Worm (Caenorhabditis elegans) whole organism, midembryonic: Measurements from ENCODE around the gene nhr-37.

ENCODE experiments used
- T22C8.4 ChIP-seq: fragments of 200-800 bp; sonication (Bioruptor generic); IDR thresholded peaks from 2 replicates; pipeline ENCODE4 v1.3.6; 2022; ENCODE audit warnings: missing genetic modification characterization, missing compliant biosample characterization
- cog-1 ChIP-seq: sonication (generic microtip); optimal IDR thresholded peaks from 2 replicates; lab custom pipeline; 2016; ENCODE audit warnings: missing genetic modification characterization, missing compliant biosample characterization
- flt-1 ChIP-seq: fragments of 200-800 bp; sonication (Bioruptor generic); IDR thresholded peaks from 2 replicates; pipeline ENCODE4 v1.3.6; 2022; ENCODE audit warnings: missing genetic modification characterization, missing compliant biosample characterization
- klf-2 ChIP-seq: fragments of 200-800 bp; sonication (Bioruptor generic); conservative IDR thresholded peaks from 2 replicates; pipeline ENCODE4 v1.3.6; 2022; ENCODE audit warnings: missing genetic modification reagents, missing genetic modification characterization, missing compliant biosample characterization
- med-1 ChIP-seq: sonication (generic microtip); optimal IDR thresholded peaks from 2 replicates; lab custom pipeline; 2017; ENCODE audit warnings: missing genetic modification characterization, mild to moderate bottlenecking, missing compliant biosample characterization, antibody characterized with exemption, missing genetic modification reagents; ENCODE audit not compliant: insufficient read depth
- ref-1 ChIP-seq: fragments of 200-800 bp; sonication (Bioruptor generic); conservative IDR thresholded peaks from 2 replicates; pipeline ENCODE4 v1.3.6; 2022; ENCODE audit warnings: missing genetic modification reagents, missing genetic modification characterization, missing compliant biosample characterization
- tab-1 ChIP-seq: fragments of 200-800 bp; sonication (Bioruptor generic); IDR thresholded peaks from 2 replicates; pipeline ENCODE4 v1.3.6; 2022; ENCODE audit warnings: missing genetic modification characterization, missing compliant biosample characterization
- ztf-23 ChIP-seq: fragments of 200-800 bp; sonication (Bioruptor generic); IDR thresholded peaks from 2 replicates; pipeline ENCODE4 v1.3.6; 2022; ENCODE audit warnings: missing genetic modification reagents, missing genetic modification characterization, missing compliant biosample characterization
- ztf-29 ChIP-seq: fragments of 200-800 bp; sonication (Bioruptor generic); IDR thresholded peaks from 2 replicates; pipeline ENCODE4 v1.3.6; 2022; ENCODE audit warnings: missing genetic modification reagents, missing genetic modification characterization, missing compliant biosample characterization

Gene nhr-37

ce11 chrV:6632925-6633324 lies 10.9 kb downstream of the nhr-37 start, which contains the start of gene scd-2:
Gene scd-2 (plus strand): TSS chrV:6633225.
- TF ChIP-seq med-1 (GFP tag; lab: Kevin White, UChicago) (no peak), ztf-29 (GFP tag; lab: Robert Waterston, UW) (no peak), flt-1 (no peak), T22C8.4 (GFP tag; lab: Robert Waterston, UW) (no peak)

DNA sequence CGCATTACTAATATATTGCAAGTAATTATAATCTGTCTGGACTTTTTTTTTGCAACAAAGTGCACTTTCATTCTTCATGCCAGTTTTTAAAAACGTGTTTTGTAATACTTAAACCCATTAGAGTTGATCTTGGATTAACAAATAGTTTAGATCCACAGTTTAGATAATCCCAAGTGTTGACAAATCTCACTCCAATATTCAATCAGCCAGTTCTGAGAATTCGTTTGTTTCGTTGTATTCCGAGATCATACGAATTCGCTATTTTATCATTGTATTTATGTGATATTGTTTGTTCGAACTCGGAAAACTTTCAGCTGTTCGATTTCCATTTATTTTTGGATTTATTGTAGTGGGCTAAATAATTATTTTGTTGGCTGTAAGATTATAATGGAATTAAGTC lies 23.8 kb downstream of the nhr-37 start:
- no peak for TF ChIP-seq med-1 (GFP tag; lab: Kevin White, UChicago)
- TF ChIP-seq ztf-23 (GFP tag; lab: Robert Waterston, UW), result no peak
- TF ChIP-seq tab-1, result no peak
- TF ChIP-seq T22C8.4 (GFP tag; lab: Robert Waterston, UW), result no peak
- TF ChIP-seq flt-1, result no peak
- TF ChIP-seq ref-1 (GFP tag; lab: Robert Waterston, UW), result no peak
- no peak for TF ChIP-seq klf-2 (GFP tag; lab: Robert Waterston, UW)
- TF ChIP-seq ztf-29 (GFP tag; lab: Robert Waterston, UW), result no peak
- TF ChIP-seq cog-1 (tag; lab: Kevin White, UChicago), result no peak

DNA sequence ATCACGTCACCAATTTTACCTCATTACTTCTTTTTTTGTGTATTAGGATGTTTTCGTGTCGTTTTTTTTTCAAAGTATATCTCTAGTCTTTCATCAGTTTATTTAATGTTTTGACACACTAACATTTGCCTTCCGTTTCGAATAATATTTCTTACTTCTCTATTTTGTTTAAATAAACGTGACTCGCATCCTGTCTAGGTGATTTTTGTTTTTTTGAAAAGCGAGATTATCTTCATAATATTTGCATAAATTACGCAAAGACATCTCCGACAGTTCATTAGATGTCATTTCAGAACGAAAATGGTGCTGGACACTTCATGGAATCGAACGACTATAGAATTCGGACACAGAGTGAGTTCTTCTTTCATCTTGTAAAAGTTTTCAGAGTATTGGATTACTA lies 27.3 kb downstream of the nhr-37 start, which contains the start of gene T10H9.1:
T10H9.1 (plus strand) TSS at position 301 of the 400 bp plus-strand sequence.
- TF ChIP-seq flt-1, result no peak
- no peak for TF ChIP-seq tab-1
- no peak for TF ChIP-seq ref-1 (GFP tag; lab: Robert Waterston, UW)
- TF ChIP-seq klf-2 (GFP tag; lab: Robert Waterston, UW), result no peak
- TF ChIP-seq ztf-23 (GFP tag; lab: Robert Waterston, UW), result no peak
- TF ChIP-seq med-1 (GFP tag; lab: Kevin White, UChicago), result no peak
- TF ChIP-seq cog-1 (tag; lab: Kevin White, UChicago), result no peak
- TF ChIP-seq ztf-29 (GFP tag; lab: Robert Waterston, UW), result no peak
- TF ChIP-seq T22C8.4 (GFP tag; lab: Robert Waterston, UW), result no peak

ce11 chrV:6650508-6650907 lies 28.5 kb downstream of the nhr-37 start:
- no peak for TF ChIP-seq tab-1
- no peak for TF ChIP-seq klf-2 (GFP tag; lab: Robert Waterston, UW)
- TF ChIP-seq ztf-29 (GFP tag; lab: Robert Waterston, UW), result no peak
- TF ChIP-seq ztf-23 (GFP tag; lab: Robert Waterston, UW), result no peak
- no peak for TF ChIP-seq flt-1

DNA sequence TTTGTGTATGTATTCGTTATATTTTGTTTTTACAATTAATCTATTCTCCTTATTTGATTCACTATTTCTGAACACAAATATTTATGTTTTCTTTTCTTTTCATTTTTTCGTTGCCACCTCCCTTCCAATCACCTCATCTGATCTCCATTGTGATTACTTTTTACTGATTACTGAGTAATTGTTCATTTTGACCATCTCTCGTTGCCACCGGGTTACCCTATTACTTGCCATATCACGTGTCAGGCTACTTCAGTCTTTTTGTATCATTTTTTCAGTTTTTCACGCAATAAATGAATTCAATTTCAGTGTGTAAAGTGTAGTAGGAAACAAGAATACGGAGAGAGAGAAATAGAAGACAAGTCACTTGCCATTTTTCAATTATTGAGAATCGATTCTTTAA lies 30.1 kb downstream of the nhr-37 start, which contains the start of gene T10H9.8:
T10H9.8 (plus strand) TSS at position 301 of the 400 bp plus-strand sequence.
- TF ChIP-seq tab-1, result no peak
- TF ChIP-seq ztf-23 (GFP tag; lab: Robert Waterston, UW), result no peak
- no peak for TF ChIP-seq ztf-29 (GFP tag; lab: Robert Waterston, UW)

- no peak for TF ChIP-seq ref-1 (GFP tag; lab: Robert Waterston, UW)
- no peak for TF ChIP-seq flt-1
- no peak for TF ChIP-seq klf-2 (GFP tag; lab: Robert Waterston, UW)
- TF ChIP-seq ztf-23 (GFP tag; lab: Robert Waterston, UW), result no peak
- no peak for TF ChIP-seq ztf-29 (GFP tag; lab: Robert Waterston, UW)
- TF ChIP-seq T22C8.4 (GFP tag; lab: Robert Waterston, UW), result no peak
- TF ChIP-seq tab-1, result no peak
- TF ChIP-seq cog-1 (tag; lab: Kevin White, UChicago), result no peak
- no peak for TF ChIP-seq med-1 (GFP tag; lab: Kevin White, UChicago)
Measured at ce11 chrV:6655174-6655573, 33.2 kb downstream of the nhr-37 start, which contains the start of gene syx-18. Gene syx-18 (minus strand): TSS chrV:6655449.

- TF ChIP-seq flt-1, result no peak
- TF ChIP-seq T22C8.4 (GFP tag; lab: Robert Waterston, UW), result peak; percentile 89
Measured at ce11 chrV:6656451-6657115, 34.6 kb downstream of the nhr-37 start, which contains the start of gene snb-1. Gene snb-1 (minus strand): TSS chrV:6656501.

ce11 chrV:6657532-6658259 lies 35.7 kb downstream of the nhr-37 start:
- TF ChIP-seq flt-1 (no peak), med-1 (GFP tag; lab: Kevin White, UChicago) (no peak), ztf-29 (GFP tag; lab: Robert Waterston, UW) (no peak), ref-1 (GFP tag; lab: Robert Waterston, UW) (no peak), cog-1 (tag; lab: Kevin White, UChicago) (no peak), klf-2 (GFP tag; lab: Robert Waterston, UW) (no peak), T22C8.4 (GFP tag; lab: Robert Waterston, UW) (no peak), ztf-23 (GFP tag; lab: Robert Waterston, UW) (no peak), tab-1 (no peak)

DNA sequence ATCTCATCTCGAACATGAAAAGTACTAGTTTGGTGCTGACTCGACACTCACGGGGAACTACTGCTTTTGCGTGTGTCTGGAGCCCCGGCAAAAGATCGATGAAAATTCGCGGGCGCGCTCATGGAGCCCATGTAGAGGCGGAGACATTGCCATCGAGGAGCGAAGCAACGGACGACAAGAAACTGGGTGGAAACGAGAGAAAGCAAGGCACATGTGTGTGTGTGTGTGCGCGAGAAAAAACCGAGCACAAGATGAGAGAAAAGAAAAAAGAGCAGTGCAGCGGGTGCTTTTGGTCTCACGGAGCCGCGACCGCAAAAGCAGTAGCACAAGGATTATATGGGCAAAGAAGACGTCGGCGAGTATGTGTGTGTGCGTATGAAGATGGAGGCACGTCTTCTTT lies 36.8 kb downstream of the nhr-37 start:
- no peak for TF ChIP-seq klf-2 (GFP tag; lab: Robert Waterston, UW)
- TF ChIP-seq tab-1, result no peak
- no peak for TF ChIP-seq ztf-29 (GFP tag; lab: Robert Waterston, UW)
- no peak for TF ChIP-seq T22C8.4 (GFP tag; lab: Robert Waterston, UW)
- TF ChIP-seq flt-1, result no peak
- no peak for TF ChIP-seq ztf-23 (GFP tag; lab: Robert Waterston, UW)
- no peak for TF ChIP-seq cog-1 (tag; lab: Kevin White, UChicago)
- no peak for TF ChIP-seq ref-1 (GFP tag; lab: Robert Waterston, UW)
- TF ChIP-seq med-1 (GFP tag; lab: Kevin White, UChicago), result no peak
